Comparison of ENCODE assay signal across 1 fruit fly cellular context in genomic region chr3R:29737891-29738290, dm6.
TF ChIP-seq lines count a peak whose summit lies in the region.

TSS of gene Gnpnat (plus strand) at chr3R:29738275.

TF ChIP-seq in whole organism, embryonic, 481 proteins besides CTCF, POLR2A, EP300 and RAD21 (continued from another document):
- TF ChIP-seq Oaz (GFP tag; IDR thresholded peaks at IDR 0.05; lab: Robert Waterston, UW) (no peak), ci (GFP tag; IDR thresholded peaks at IDR 0.05; lab: Robert Waterston, UW) (no peak), sug (tag; optimal IDR thresholded peaks at IDR 0.05; lab: Kevin White, UChicago) (peak; percentile 19), da (GFP tag; optimal IDR thresholded peaks at IDR 0.05; lab: Kevin White, UChicago) (no peak), HmgZ (tag; optimal IDR thresholded peaks at IDR 0.05; lab: Kevin White, UChicago) (peak; percentile 58), org-1 (GFP tag; optimal IDR thresholded peaks at IDR 0.05; lab: Kevin White, UChicago) (peak; percentile 56), CG30431 (GFP tag; optimal IDR thresholded peaks at IDR 0.05; lab: Kevin White, UChicago) (peak; percentile 5), D (optimal IDR thresholded peaks at IDR 0.05; lab: Kevin White, UChicago) (no peak), D (GFP tag; optimal IDR thresholded peaks at IDR 0.05; lab: Kevin White, UChicago) (no peak), Hey (tag; optimal IDR thresholded peaks at IDR 0.05; lab: Kevin White, UChicago) (no peak), CG14014 (GFP tag; IDR thresholded peaks at IDR 0.05; lab: Robert Waterston, UW) (no peak), YL-1 (GFP tag; optimal IDR thresholded peaks at IDR 0.05; lab: Kevin White, UChicago) (no peak), CG9727 (GFP tag; optimal IDR thresholded peaks at IDR 0.05; lab: Kevin White, UChicago) (peak; percentile 60), Hand (GFP tag; optimal IDR thresholded peaks at IDR 0.05; lab: Kevin White, UChicago) (peak; percentile 38), NK7.1 (GFP tag; optimal IDR thresholded peaks at IDR 0.05; lab: Kevin White, UChicago) (no peak), CG4360 (GFP tag; IDR thresholded peaks at IDR 0.05; lab: Robert Waterston, UW) (no peak), Meics (GFP tag; optimal IDR thresholded peaks at IDR 0.05; lab: Kevin White, UChicago) (peak; percentile 73), CG17912 (GFP tag; optimal IDR thresholded peaks at IDR 0.05; lab: Kevin White, UChicago) (no peak), prd (optimal IDR thresholded peaks at IDR 0.05; lab: Kevin White, UChicago) (no peak), prd (GFP tag; IDR thresholded peaks at IDR 0.05; lab: Robert Waterston, UW) (no peak), CG15011 (GFP tag; optimal IDR thresholded peaks at IDR 0.05; lab: Kevin White, UChicago) (no peak), CG31441 (GFP tag; IDR thresholded peaks at IDR 0.05; lab: Robert Waterston, UW) (no peak), Eip74EF (GFP tag; optimal IDR thresholded peaks at IDR 0.05; lab: Kevin White, UChicago) (peak in 1 of 2 experiments; percentile 25), CG33213 (GFP tag; optimal IDR thresholded peaks at IDR 0.05; lab: Kevin White, UChicago) (no peak), TFAM (GFP tag; optimal IDR thresholded peaks at IDR 0.05; lab: Kevin White, UChicago) (no peak), Myb (GFP tag; optimal IDR thresholded peaks at IDR 0.05; lab: Kevin White, UChicago) (no peak), trem (tag; optimal IDR thresholded peaks at IDR 0.05; lab: Kevin White, UChicago) (peak; percentile 42), z (GFP tag; IDR thresholded peaks at IDR 0.05; lab: Robert Waterston, UW) (no peak), Hmx (GFP tag; optimal IDR thresholded peaks at IDR 0.05; lab: Kevin White, UChicago) (no peak), lmd (GFP tag; IDR thresholded peaks at IDR 0.05; lab: Robert Waterston, UW) (no peak), CG7963 (GFP tag; IDR thresholded peaks at IDR 0.05; lab: Robert Waterston, UW; ENCODE audit: partially characterized antibody) (no peak), HLH4C (GFP tag; IDR thresholded peaks at IDR 0.05; lab: Robert Waterston, UW; ENCODE audit: partially characterized antibody) (no peak), CG12071 (GFP tag; optimal IDR thresholded peaks at IDR 0.05; lab: Kevin White, UChicago) (no peak), sima (GFP tag; optimal IDR thresholded peaks at IDR 0.05; lab: Kevin White, UChicago) (no peak), ewg (GFP tag; optimal IDR thresholded peaks at IDR 0.05; lab: Kevin White, UChicago) (peak; percentile 22), CG11560 (tag; IDR thresholded peaks at IDR 0.05; lab: Robert Waterston, UW) (no peak), caup (GFP tag; optimal IDR thresholded peaks at IDR 0.05; lab: Kevin White, UChicago; ENCODE audit: severe bottlenecking) (peak; percentile 48), B-H2 (GFP tag; optimal IDR thresholded peaks at IDR 0.05; lab: Kevin White, UChicago) (peak; percentile 11), Awh (GFP tag; IDR thresholded peaks at IDR 0.05; lab: Robert Waterston, UW) (no peak), phol (tag; optimal IDR thresholded peaks at IDR 0.05; lab: Kevin White, UChicago) (peak; percentile 63), Jarid2 (GFP tag; optimal IDR thresholded peaks at IDR 0.05; lab: Kevin White, UChicago) (peak; percentile 14), CG10431 (GFP tag; optimal IDR thresholded peaks at IDR 0.05; lab: Kevin White, UChicago) (no peak), Opbp (GFP tag; IDR thresholded peaks at IDR 0.05; lab: Robert Waterston, UW; ENCODE audit: partially characterized antibody) (no peak), CG43689 (GFP tag; IDR thresholded peaks at IDR 0.05; lab: Robert Waterston, UW) (no peak), cas (GFP tag; IDR thresholded peaks at IDR 0.05; lab: Robert Waterston, UW) (no peak), CG12219 (GFP tag; optimal IDR thresholded peaks at IDR 0.05; lab: Kevin White, UChicago) (peak; percentile 41), Dp (GFP tag; optimal IDR thresholded peaks at IDR 0.05; lab: Kevin White, UChicago) (no peak), eve (GFP tag; optimal IDR thresholded peaks at IDR 0.05; lab: Kevin White, UChicago) (no peak), her (GFP tag; optimal IDR thresholded peaks at IDR 0.05; lab: Kevin White, UChicago) (no peak), vvl (GFP tag; IDR thresholded peaks at IDR 0.05; lab: Robert Waterston, UW) (no peak), CG13424 (tag; optimal IDR thresholded peaks at IDR 0.05; lab: Kevin White, UChicago) (peak; percentile 68), Atf-2 (GFP tag; optimal IDR thresholded peaks at IDR 0.05; lab: Kevin White, UChicago) (no peak), insv (GFP tag; optimal IDR thresholded peaks at IDR 0.05; lab: Kevin White, UChicago) (no peak), CG6683 (GFP tag; optimal IDR thresholded peaks at IDR 0.05; lab: Kevin White, UChicago) (peak; percentile 15), Elba2 (GFP tag; optimal IDR thresholded peaks at IDR 0.05; lab: Kevin White, UChicago) (no peak), Bteb2 (GFP tag; optimal IDR thresholded peaks at IDR 0.05; lab: Kevin White, UChicago) (no peak), ash1 (GFP tag; optimal IDR thresholded peaks at IDR 0.05; lab: Kevin White, UChicago) (no peak), Stat92E (GFP tag; optimal IDR thresholded peaks at IDR 0.05; lab: Kevin White, UChicago) (no peak), NC2β (GFP tag; optimal IDR thresholded peaks at IDR 0.05; lab: Kevin White, UChicago) (no peak), rib (GFP tag; IDR thresholded peaks at IDR 0.05; lab: Robert Waterston, UW) (no peak), Mad (GFP tag; optimal IDR thresholded peaks at IDR 0.05; lab: Kevin White, UChicago) (no peak), CG18599 (GFP tag; optimal IDR thresholded peaks at IDR 0.05; lab: Kevin White, UChicago) (peak; percentile 81), CG18764 (GFP tag; optimal IDR thresholded peaks at IDR 0.05; lab: Kevin White, UChicago) (no peak), Sin3A (optimal IDR thresholded peaks at IDR 0.05; lab: Kevin White, UChicago) (no peak), lab (GFP tag; optimal IDR thresholded peaks at IDR 0.05; lab: Kevin White, UChicago) (peak; percentile 77), sob (GFP tag; IDR thresholded peaks at IDR 0.05; lab: Robert Waterston, UW) (no peak), CG17802 (tag; optimal IDR thresholded peaks at IDR 0.05; lab: Kevin White, UChicago) (no peak), CrebB (tag; optimal IDR thresholded peaks at IDR 0.05; lab: Kevin White, UChicago) (peak; percentile 5), CG3163 (GFP tag; optimal IDR thresholded peaks at IDR 0.05; lab: Kevin White, UChicago) (no peak), CG2202 (tag; optimal IDR thresholded peaks at IDR 0.05; lab: Kevin White, UChicago) (peak; percentile 30), CG6854 (GFP tag; optimal IDR thresholded peaks at IDR 0.05; lab: Kevin White, UChicago) (peak; percentile 29), E2f2 (GFP tag; IDR thresholded peaks at IDR 0.05; lab: Robert Waterston, UW) (no peak), Blimp-1 (GFP tag; optimal IDR thresholded peaks at IDR 0.05; lab: Kevin White, UChicago) (peak; percentile 58), Asciz (GFP tag; optimal IDR thresholded peaks at IDR 0.05; lab: Kevin White, UChicago) (no peak), CG5245 (GFP tag; optimal IDR thresholded peaks at IDR 0.05; lab: Kevin White, UChicago) (peak; percentile 12), Sry-δ (GFP tag; optimal IDR thresholded peaks at IDR 0.05; lab: Kevin White, UChicago) (no peak), ap (GFP tag; IDR thresholded peaks at IDR 0.05; lab: Robert Waterston, UW) (no peak), CG31388 (GFP tag; optimal IDR thresholded peaks at IDR 0.05; lab: Kevin White, UChicago) (no peak), CG15269 (tag; optimal IDR thresholded peaks at IDR 0.05; lab: Kevin White, UChicago) (peak; percentile 62), stwl (tag; optimal IDR thresholded peaks at IDR 0.05; lab: Kevin White, UChicago) (no peak), so (GFP tag; IDR thresholded peaks at IDR 0.05; lab: Robert Waterston, UW) (no peak), CG7786 (GFP tag; optimal IDR thresholded peaks at IDR 0.05; lab: Kevin White, UChicago) (no peak), ems (GFP tag; optimal IDR thresholded peaks at IDR 0.05; lab: Kevin White, UChicago) (no peak), CG10462 (GFP tag; optimal IDR thresholded peaks at IDR 0.05; lab: Kevin White, UChicago) (peak; percentile 19), CG9932 (GFP tag; IDR thresholded peaks at IDR 0.05; lab: Robert Waterston, UW) (no peak), CG12236 (GFP tag; optimal IDR thresholded peaks at IDR 0.05; lab: Kevin White, UChicago) (no peak), Taf1 (GFP tag; IDR thresholded peaks at IDR 0.05; lab: Robert Waterston, UW) (no peak), unpg (GFP tag; optimal IDR thresholded peaks at IDR 0.05; lab: Kevin White, UChicago) (peak; percentile 80), danr (GFP tag; IDR thresholded peaks at IDR 0.05; lab: Robert Waterston, UW) (no peak), gem (tag; optimal IDR thresholded peaks at IDR 0.05; lab: Kevin White, UChicago) (peak; percentile 83), CG17568 (GFP tag; optimal IDR thresholded peaks at IDR 0.05; lab: Kevin White, UChicago) (no peak), Fer2 (tag; optimal IDR thresholded peaks at IDR 0.05; lab: Kevin White, UChicago) (no peak), CG1529 (GFP tag; optimal IDR thresholded peaks at IDR 0.05; lab: Kevin White, UChicago) (peak; percentile 7), repo (GFP tag; optimal IDR thresholded peaks at IDR 0.05; lab: Kevin White, UChicago) (no peak), Pdp1 (GFP tag; optimal IDR thresholded peaks at IDR 0.05; lab: Kevin White, UChicago) (peak; percentile 17 to 32), CG11504 (tag; optimal IDR thresholded peaks at IDR 0.05; lab: Kevin White, UChicago) (no peak), ara (GFP tag; IDR thresholded peaks at IDR 0.05; lab: Robert Waterston, UW) (no peak), sc (optimal IDR thresholded peaks at IDR 0.05; lab: Kevin White, UChicago) (no peak), sc (GFP tag; optimal IDR thresholded peaks at IDR 0.05; lab: Kevin White, UChicago) (no peak), Hmr (GFP tag; optimal IDR thresholded peaks at IDR 0.05; lab: Kevin White, UChicago) (peak; percentile 74), lov (optimal IDR thresholded peaks at IDR 0.05; lab: Kevin White, UChicago) (no peak), lov (GFP tag; IDR thresholded peaks at IDR 0.05; lab: Robert Waterston, UW) (no peak), CG3726 (GFP tag; IDR thresholded peaks at IDR 0.05; lab: Robert Waterston, UW) (no peak), schlank (tag; optimal IDR thresholded peaks at IDR 0.05; lab: Kevin White, UChicago) (no peak), gsb-n (tag; optimal IDR thresholded peaks at IDR 0.05; lab: Kevin White, UChicago) (peak; percentile 60), CG11695 (GFP tag; IDR thresholded peaks at IDR 0.05; lab: Robert Waterston, UW) (no peak), dan (GFP tag; IDR thresholded peaks at IDR 0.05; lab: Robert Waterston, UW) (no peak), slp2 (GFP tag; optimal IDR thresholded peaks at IDR 0.05; lab: Kevin White, UChicago) (no peak), CG13624 (GFP tag; optimal IDR thresholded peaks at IDR 0.05; lab: Kevin White, UChicago) (no peak), dati (GFP tag; IDR thresholded peaks at IDR 0.05; lab: Robert Waterston, UW) (no peak), CG17359 (tag; optimal IDR thresholded peaks at IDR 0.05; lab: Kevin White, UChicago) (peak; percentile 73), vnd (GFP tag; IDR thresholded peaks at IDR 0.05; lab: Robert Waterston, UW; ENCODE audit: partially characterized antibody) (no peak), twi (tag; optimal IDR thresholded peaks at IDR 0.05; lab: Kevin White, UChicago) (no peak), lbe (GFP tag; optimal IDR thresholded peaks at IDR 0.05; lab: Kevin White, UChicago) (peak; percentile 34), D19B (GFP tag; optimal IDR thresholded peaks at IDR 0.05; lab: Kevin White, UChicago) (no peak), Usf (GFP tag; optimal IDR thresholded peaks at IDR 0.05; lab: Kevin White, UChicago) (no peak), CG8944 (GFP tag; optimal IDR thresholded peaks at IDR 0.05; lab: Kevin White, UChicago) (no peak), gfzf (GFP tag; optimal IDR thresholded peaks at IDR 0.05; lab: Kevin White, UChicago) (no peak), CG17385 (GFP tag; optimal IDR thresholded peaks at IDR 0.05; lab: Kevin White, UChicago) (peak; percentile 48), Poxn (GFP tag; IDR thresholded peaks at IDR 0.05; lab: Robert Waterston, UW) (no peak), Camta (GFP tag; optimal IDR thresholded peaks at IDR 0.05; lab: Kevin White, UChicago) (no peak), CG7745 (tag; optimal IDR thresholded peaks at IDR 0.05; lab: Kevin White, UChicago) (no peak), Abd-B (GFP tag; optimal IDR thresholded peaks at IDR 0.05; lab: Kevin White, UChicago) (peak; percentile 23), nmo (GFP tag; optimal IDR thresholded peaks at IDR 0.05; lab: Kevin White, UChicago) (peak; percentile 54)
TF ChIP-seq in whole organism, embryonic: peak in this region for 133.
